Worm (Caenorhabditis elegans) whole organism, L2 larva: ENCODE measurements around the gene ZC443.2.

Experiments
- R02D3.7 ChIP-seq: fragments of 150-350 bp; optimal IDR thresholded peaks from 2 replicates; lab custom pipeline; 2014; ENCODE audit warnings: missing biosample characterization, missing genetic modification characterization
- Y55F3AM.14 ChIP-seq: fragments of 200-800 bp; sonication (Bioruptor generic); optimal IDR thresholded peaks from 2 replicates; lab custom pipeline; 2018; ENCODE audit warnings: mild to moderate bottlenecking, missing genetic modification characterization, missing compliant biosample characterization
- ZK546.5 ChIP-seq: sonication (generic microtip); optimal IDR thresholded peaks from 2 replicates; lab custom pipeline; 2017; ENCODE audit warnings: missing biosample characterization, missing genetic modification characterization
- alr-1 ChIP-seq: fragments of 150-350 bp; optimal IDR thresholded peaks from 2 replicates; lab custom pipeline; 2014; ENCODE audit warnings: missing biosample characterization, missing genetic modification characterization
- aly-2 ChIP-seq: fragments of 150-350 bp; optimal IDR thresholded peaks from 2 replicates; lab custom pipeline; 2014; ENCODE audit warnings: missing biosample characterization, missing genetic modification characterization
- ama-1 ChIP-seq: fragments of 150-350 bp; optimal IDR thresholded peaks from 2 replicates; lab custom pipeline; 2018; ENCODE audit warnings: inconsistent platforms
- ceh-16 ChIP-seq: fragments of 150-350 bp; optimal IDR thresholded peaks from 2 replicates; lab custom pipeline; 2014; ENCODE audit warnings: missing biosample characterization, missing genetic modification characterization
- crh-2 ChIP-seq: sonication (generic microtip); optimal IDR thresholded peaks from 2 replicates; lab custom pipeline; 2017; ENCODE audit warnings: missing biosample characterization, missing genetic modification characterization
- dmd-4 ChIP-seq: sonication (generic microtip); optimal IDR thresholded peaks from 2 replicates; lab custom pipeline; 2017; ENCODE audit warnings: missing biosample characterization, missing genetic modification characterization
- egl-27 ChIP-seq: sonication (generic microtip); optimal IDR thresholded peaks from 3 replicates; lab custom pipeline; 2017; ENCODE audit warnings: missing biosample characterization, missing genetic modification reagents, missing genetic modification characterization
- elt-1 ChIP-seq: fragments of 150-350 bp; optimal IDR thresholded peaks from 2 replicates; lab custom pipeline; 2014; ENCODE audit warnings: missing biosample characterization, missing genetic modification characterization
- elt-3 ChIP-seq: sonication (generic microtip); optimal IDR thresholded peaks from 2 replicates; lab custom pipeline; 2017; ENCODE audit warnings: missing biosample characterization, missing genetic modification characterization
- fos-1 ChIP-seq: fragments of 150-350 bp; optimal IDR thresholded peaks from 2 replicates; lab custom pipeline; 2014; ENCODE audit warnings: missing biosample characterization, missing genetic modification characterization
- lin-13 ChIP-seq: fragments of 150-350 bp; optimal IDR thresholded peaks from 2 replicates; lab custom pipeline; 2014; ENCODE audit warnings: missing biosample characterization, missing genetic modification reagents, missing genetic modification characterization
- lsy-2 ChIP-seq, 2 experiments: fragments of 150-350 bp in 1 of 2; sonication (generic microtip) in 1 of 2; optimal IDR thresholded peaks; 2 replicates each; lab custom pipeline; 2014 to 2017; ENCODE audit warnings: missing biosample characterization in 2 of 2, missing genetic modification characterization in 2 of 2
- mab-5 ChIP-seq: fragments of 150-350 bp; optimal IDR thresholded peaks from 2 replicates; lab custom pipeline; 2014; ENCODE audit warnings: missing biosample characterization, missing genetic modification characterization
- mbf-1 ChIP-seq: sonication (generic microtip); optimal IDR thresholded peaks from 2 replicates; lab custom pipeline; 2017; ENCODE audit warnings: missing biosample characterization, missing genetic modification characterization
- nhr-10 ChIP-seq: sonication (generic microtip); optimal IDR thresholded peaks from 2 replicates; lab custom pipeline; 2017; ENCODE audit warnings: missing biosample characterization, missing genetic modification characterization
- nhr-11 ChIP-seq: fragments of 150-350 bp; optimal IDR thresholded peaks from 2 replicates; lab custom pipeline; 2014; ENCODE audit warnings: missing biosample characterization, missing genetic modification characterization
- nhr-12 ChIP-seq: fragments of 150-350 bp; optimal IDR thresholded peaks from 2 replicates; lab custom pipeline; 2014; ENCODE audit warnings: missing biosample characterization, missing genetic modification characterization
- nhr-129 ChIP-seq: fragments of 150-350 bp; optimal IDR thresholded peaks from 2 replicates; lab custom pipeline; 2014; ENCODE audit warnings: missing biosample characterization, missing genetic modification characterization
- nhr-21 ChIP-seq: fragments of 150-350 bp; optimal IDR thresholded peaks from 2 replicates; lab custom pipeline; 2014; ENCODE audit warnings: missing biosample characterization, missing genetic modification characterization
- nhr-23 ChIP-seq: fragments of 150-350 bp; optimal IDR thresholded peaks from 2 replicates; lab custom pipeline; 2014; ENCODE audit warnings: missing biosample characterization, missing genetic modification reagents, missing genetic modification characterization
- sem-4 ChIP-seq: fragments of 150-350 bp; optimal IDR thresholded peaks from 2 replicates; lab custom pipeline; 2014; ENCODE audit warnings: missing biosample characterization, missing genetic modification reagents, missing genetic modification characterization
- skn-1 ChIP-seq: sonication (generic microtip); optimal IDR thresholded peaks from 2 replicates; lab custom pipeline; 2017; ENCODE audit warnings: missing biosample characterization, missing genetic modification characterization
- sma-9 ChIP-seq, 2 experiments: fragments of 150-350 bp in 1 of 2; sonication (generic microtip) in 1 of 2; optimal IDR thresholded peaks; 2 replicates each; lab custom pipeline; 2014 to 2016; ENCODE audit warnings: missing genetic modification characterization in 2 of 2, mild to moderate bottlenecking in 1 of 2, missing biosample characterization in 1 of 2, missing compliant biosample characterization in 1 of 2, missing genetic modification reagents in 1 of 2, moderate library complexity in 1 of 2
- snpc-4 ChIP-seq: fragments of 150-350 bp; optimal IDR thresholded peaks from 2 replicates; lab custom pipeline; 2014; ENCODE audit warnings: missing biosample characterization, missing genetic modification characterization
- unc-39 ChIP-seq: fragments of 150-350 bp; optimal IDR thresholded peaks from 2 replicates; lab custom pipeline; 2014; ENCODE audit warnings: missing biosample characterization, missing genetic modification characterization
- unc-55 ChIP-seq: fragments of 150-350 bp; sonication (generic microtip); optimal IDR thresholded peaks from 3 replicates; lab custom pipeline; 2014; ENCODE audit warnings: missing biosample characterization, missing genetic modification reagents, missing genetic modification characterization
- zag-1 ChIP-seq: fragments of 150-350 bp; optimal IDR thresholded peaks from 2 replicates; lab custom pipeline; 2014; ENCODE audit warnings: missing biosample characterization, missing genetic modification characterization
- ztf-1 ChIP-seq: fragments of 200-800 bp; sonication (Bioruptor generic); conservative IDR thresholded peaks from 2 replicates; pipeline ENCODE4 v1.3.6; 2022; ENCODE audit warnings: missing genetic modification characterization, missing compliant biosample characterization
- ztf-11 ChIP-seq: sonication (generic microtip); optimal IDR thresholded peaks from 2 replicates; lab custom pipeline; 2017; ENCODE audit warnings: missing biosample characterization, missing genetic modification characterization
- ztf-4 ChIP-seq: fragments of 150-350 bp; optimal IDR thresholded peaks from 2 replicates; lab custom pipeline; 2014; ENCODE audit warnings: missing biosample characterization, missing genetic modification characterization

ZC443.2 gene

ce11 chrV:12800171-12800570 is 10.8 kb downstream of the ZC443.2 start, which contains the start of gene ugt-3:
Gene ugt-3, minus strand, starts transcription at chrV:12800271.
- TF ChIP-seq nhr-23 (tag; lab: Kevin White, UChicago) (no peak), ztf-11 (no peak), aly-2 (tag; lab: Kevin White, UChicago) (no peak), nhr-12 (no peak), ztf-1 (GFP tag; lab: Robert Waterston, UW) (no peak), snpc-4 (tag; lab: Kevin White, UChicago) (no peak), mab-5 (tag; lab: Kevin White, UChicago) (no peak), R02D3.7 (tag; lab: Kevin White, UChicago) (no peak), nhr-21 (tag; lab: Kevin White, UChicago) (no peak), ceh-16 (tag; lab: Kevin White, UChicago) (no peak), mbf-1 (no peak), unc-55 (no peak), nhr-129 (no peak), ZK546.5 (no peak), sem-4 (tag; lab: Kevin White, UChicago) (no peak), sma-9 (GFP tag; optimal IDR thresholded peaks at IDR 0.05; lab: Kevin White, UChicago) (no peak), sma-9 (tag; optimal IDR thresholded peaks at IDR 0.05; lab: Kevin White, UChicago) (no peak), nhr-11 (tag; lab: Kevin White, UChicago) (no peak)
- TF ChIP-seq, all 48 proteins: peak for 0

ce11 chrV:12797992-12798391 is 13.0 kb downstream of the ZC443.2 start, which contains the start of gene ugt-6:
Gene ugt-6, minus strand, starts transcription at chrV:12798224.
- no peak for TF ChIP-seq ztf-4 (tag; lab: Kevin White, UChicago)
- no peak for TF ChIP-seq ztf-1 (GFP tag; lab: Robert Waterston, UW)
- TF ChIP-seq zag-1 (tag; lab: Kevin White, UChicago), result no peak
- no peak for TF ChIP-seq R02D3.7 (tag; lab: Kevin White, UChicago)
- TF ChIP-seq elt-3 (tag; lab: Kevin White, UChicago), result no peak
- no peak for TF ChIP-seq alr-1 (tag; lab: Kevin White, UChicago)
- no peak for TF ChIP-seq aly-2 (tag; lab: Kevin White, UChicago)
- TF ChIP-seq Y55F3AM.14 (GFP tag; lab: Kevin White, UChicago), result no peak
- no peak for TF ChIP-seq dmd-4 (tag; lab: Kevin White, UChicago)
- no peak for TF ChIP-seq ama-1 (lab: Kevin White, UChicago)
- no peak for TF ChIP-seq skn-1 (tag; lab: Kevin White, UChicago)
- no peak for TF ChIP-seq elt-1 (tag; lab: Kevin White, UChicago)
- no peak for TF ChIP-seq egl-27 (tag; lab: Kevin White, UChicago)
- no peak for TF ChIP-seq lin-13 (GFP tag; lab: Kevin White, UChicago)
- no peak for TF ChIP-seq unc-39 (tag; lab: Kevin White, UChicago)
- no peak for TF ChIP-seq nhr-12

- no peak for TF ChIP-seq crh-2 (tag; lab: Kevin White, UChicago)
- TF ChIP-seq Y55F3AM.14 (GFP tag; lab: Kevin White, UChicago), result no peak
- no peak for TF ChIP-seq unc-39 (tag; lab: Kevin White, UChicago)
Observed at ce11 chrV:12796908-12797490, 14.0 kb downstream of the ZC443.2 start.

ce11 chrV:12795927-12796326 is 15.1 kb downstream of the ZC443.2 start:
- no peak for TF ChIP-seq ama-1 (lab: Kevin White, UChicago)

- peak; percentile 12 for TF ChIP-seq fos-1 (tag; lab: Kevin White, UChicago)
- no peak for TF ChIP-seq alr-1 (tag; lab: Kevin White, UChicago)
- no peak for TF ChIP-seq nhr-10 (tag; lab: Kevin White, UChicago)
- no peak for TF ChIP-seq ztf-4 (tag; lab: Kevin White, UChicago)
- TF ChIP-seq lsy-2 (tag; optimal IDR thresholded peaks at IDR 0.05; lab: Kevin White, UChicago), result no peak
- peak; percentile 3 for TF ChIP-seq sma-9 (GFP tag; optimal IDR thresholded peaks at IDR 0.05; lab: Kevin White, UChicago)
- TF ChIP-seq sma-9 (tag; optimal IDR thresholded peaks at IDR 0.05; lab: Kevin White, UChicago), result no peak
- no peak for TF ChIP-seq zag-1 (tag; lab: Kevin White, UChicago)
Observed at ce11 chrV:12795196-12795595, 15.8 kb downstream of the ZC443.2 start, which contains the start of gene ugt-4. Gene ugt-4, minus strand, starts transcription at chrV:12795336.
